Worm (Caenorhabditis elegans): ENCODE measurements around the gene ncs-4.

DNA sequence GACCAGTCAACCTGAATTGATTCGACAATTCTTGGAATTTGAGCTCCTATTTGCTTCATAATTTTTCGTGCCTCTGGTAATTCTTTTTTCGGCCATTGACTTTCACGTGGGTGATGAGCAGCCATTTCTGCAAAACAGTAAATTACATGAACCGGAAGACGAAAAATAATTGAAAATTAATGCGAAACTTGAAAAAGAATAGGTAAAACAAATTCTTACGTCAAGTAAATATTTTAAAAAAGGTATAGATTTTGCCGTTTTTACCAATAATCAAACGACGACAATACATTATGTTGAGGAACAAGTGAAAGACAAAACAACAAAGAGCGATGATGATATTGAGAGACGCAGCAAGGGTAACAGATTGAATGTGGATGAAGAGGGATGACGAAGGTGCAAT, 37.8 kb upstream of the ncs-4 start, which contains the start of gene moc-1:
- no peak for TF ChIP-seq nhr-25 (tag; optimal IDR thresholded peaks at IDR 0.05)
- no peak for TF ChIP-seq unc-62 (GFP tag; optimal IDR thresholded peaks at IDR 0.05)
- no peak for TF ChIP-seq ama-1 (optimal IDR thresholded peaks at IDR 0.05)
- no peak for TF ChIP-seq lin-39 (tag; optimal IDR thresholded peaks at IDR 0.05)
- TF ChIP-seq mab-5 (tag; optimal IDR thresholded peaks at IDR 0.05): no peak
- no peak for TF ChIP-seq unc-39 (tag; optimal IDR thresholded peaks at IDR 0.05)
- TF ChIP-seq lsy-2 (tag; optimal IDR thresholded peaks at IDR 0.05): no peak
- no peak for TF ChIP-seq blmp-1 (tag; optimal IDR thresholded peaks at IDR 0.05; ENCODE audit: insufficient read depth)
- no peak for TF ChIP-seq nhr-23 (tag; optimal IDR thresholded peaks at IDR 0.05)
- TF ChIP-seq fos-1 (tag; optimal IDR thresholded peaks at IDR 0.05): no peak

Measured in whole organism, L2 larva.